Fruit fly (Drosophila melanogaster): Measurements from ENCODE around the gene Nsun2.

The Nsun2 gene

DNA sequence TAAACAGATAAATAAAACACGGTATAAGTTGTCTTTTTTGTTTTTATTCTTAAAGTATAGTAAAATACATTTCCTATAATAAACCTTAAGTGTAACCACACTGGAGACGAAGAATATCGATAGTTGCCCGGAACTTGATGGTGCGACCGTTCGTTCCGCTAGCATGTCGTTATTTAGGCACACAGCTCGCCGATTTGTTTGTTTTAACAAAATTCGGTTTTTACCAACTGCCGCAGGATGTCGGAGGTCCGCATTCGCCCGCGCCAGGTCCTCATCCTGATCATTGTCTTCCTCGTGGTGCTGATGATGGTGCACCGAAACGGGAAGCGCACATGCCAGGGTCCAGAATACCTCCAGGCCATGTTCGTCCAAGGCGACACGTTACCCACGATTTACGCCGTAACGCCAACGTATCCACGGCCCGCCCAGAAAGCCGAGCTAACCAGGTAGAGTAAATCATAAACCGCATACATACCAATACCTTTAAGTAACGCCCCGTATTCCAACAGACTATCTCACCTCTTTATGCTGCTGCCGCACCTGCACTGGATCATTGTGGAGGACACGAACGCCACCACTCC lies 17.6 kb upstream of the Nsun2 start, which contains the start of gene GlcAT-I:
Gene GlcAT-I (plus strand): TSS at position 163 of the 581 bp plus-strand sequence.
- TF ChIP-seq Sox14 (GFP tag; optimal IDR thresholded peaks at IDR 0.05) (no peak), CG6808 (GFP tag; optimal IDR thresholded peaks at IDR 0.05) (no peak), CG6163 (GFP tag; IDR thresholded peaks at IDR 0.05) (no peak), CG11294 (GFP tag; IDR thresholded peaks at IDR 0.05) (no peak), CG11762 (GFP tag; optimal IDR thresholded peaks at IDR 0.05; ENCODE audit: insufficient read depth) (no peak), acj6 (GFP tag; optimal IDR thresholded peaks at IDR 0.05) (no peak), topi (GFP tag; optimal IDR thresholded peaks at IDR 0.05) (no peak), CG34406 (GFP tag; optimal IDR thresholded peaks at IDR 0.05) (no peak), Eip75B (GFP tag; optimal IDR thresholded peaks at IDR 0.05) (no peak), CG1621 (tag; optimal IDR thresholded peaks at IDR 0.05) (peak; percentile 72), CG8319 (GFP tag; optimal IDR thresholded peaks at IDR 0.05) (no peak), CG10631 (GFP tag; optimal IDR thresholded peaks at IDR 0.05) (no peak), CG7368 (GFP tag; optimal IDR thresholded peaks at IDR 0.05) (no peak), pdm3 (GFP tag; optimal IDR thresholded peaks at IDR 0.05) (no peak), CG6792 (GFP tag; optimal IDR thresholded peaks at IDR 0.05) (no peak), CG3032 (tag; optimal IDR thresholded peaks at IDR 0.05) (no peak), CG6276 (GFP tag; optimal IDR thresholded peaks at IDR 0.05) (no peak), Eip78C (GFP tag) (peak; percentile 23), CG4318 (GFP tag; optimal IDR thresholded peaks at IDR 0.05) (no peak), Sox102F (GFP tag; optimal IDR thresholded peaks at IDR 0.05) (no peak), net (GFP tag; optimal IDR thresholded peaks at IDR 0.05) (no peak), fkh (GFP tag; optimal IDR thresholded peaks at IDR 0.05) (peak; percentile 81), CG8632 (GFP tag; optimal IDR thresholded peaks at IDR 0.05) (no peak)

DNA sequence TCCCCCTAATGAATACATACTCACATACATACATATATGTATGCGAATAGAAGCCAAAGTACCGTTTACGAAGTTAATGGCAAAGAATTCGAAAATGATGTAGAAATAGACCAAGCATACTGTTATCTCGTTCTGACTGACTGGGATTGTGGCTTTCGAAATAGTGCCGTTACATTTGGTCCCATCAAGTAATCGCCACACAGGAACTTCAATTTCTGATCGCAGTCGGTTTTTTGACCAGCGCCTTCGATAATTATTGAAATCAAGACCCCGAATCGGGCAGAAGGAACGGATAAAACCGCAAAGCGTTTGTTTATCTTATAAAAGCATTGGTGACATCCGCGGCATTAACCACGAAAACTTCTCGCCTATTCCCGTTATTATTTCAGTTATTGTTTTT lies 6.0 kb upstream of the Nsun2 start:
- TF ChIP-seq Gug (GFP tag; IDR thresholded peaks at IDR 0.05) (no peak), CG8319 (GFP tag; optimal IDR thresholded peaks at IDR 0.05) (no peak), OdsH (GFP tag; optimal IDR thresholded peaks at IDR 0.05) (no peak), CG11762 (GFP tag; optimal IDR thresholded peaks at IDR 0.05; ENCODE audit: insufficient read depth) (no peak)

DNA sequence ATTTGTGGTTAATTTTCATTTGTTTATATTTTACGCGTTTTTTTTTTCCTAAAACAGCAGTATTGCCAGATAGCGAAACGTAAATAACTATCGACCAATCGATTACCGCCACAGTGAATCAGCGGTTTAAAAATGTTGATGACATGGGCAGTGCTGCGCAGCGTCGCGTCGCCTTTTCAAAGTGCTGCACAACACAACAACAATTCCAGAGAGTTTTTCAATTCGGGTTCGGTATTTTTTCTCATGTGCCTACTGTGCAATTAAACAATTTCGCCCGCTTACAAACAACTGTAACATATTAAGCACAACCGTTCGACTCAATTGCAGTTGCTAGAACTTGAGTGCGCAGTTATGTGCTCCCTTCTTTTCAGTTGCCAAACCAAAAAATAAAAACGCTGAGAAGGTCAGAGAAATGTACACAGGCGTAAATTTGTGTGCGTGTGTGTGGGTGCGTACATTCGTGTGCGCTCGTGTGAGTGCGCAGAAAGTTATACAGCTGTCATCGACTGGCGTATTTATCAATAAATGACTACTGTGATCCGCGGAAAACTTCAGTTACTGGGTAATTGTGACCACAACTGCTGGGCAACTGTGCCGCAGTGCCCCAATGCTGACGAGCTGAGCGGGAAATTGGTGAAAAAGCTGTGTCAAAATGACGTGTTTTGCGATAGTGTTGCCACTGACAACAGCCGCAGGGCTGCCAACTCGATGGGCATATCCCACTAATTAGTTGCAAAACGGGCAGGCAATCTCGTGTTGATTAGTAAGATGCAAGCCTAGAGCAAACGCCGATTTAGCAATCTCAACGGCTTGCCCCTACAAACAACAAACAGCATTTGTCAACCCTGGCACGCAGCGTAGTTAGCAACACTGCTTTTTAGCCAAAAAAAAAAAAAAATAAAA lies 3.6 kb upstream of the Nsun2 start, which contains the start of the genes tyf and Tip60:
Gene tyf (plus strand): TSS at position 187 of the 903 bp plus-strand sequence.
Gene Tip60 (minus strand): TSS at position 654 of the 903 bp plus-strand sequence.
- no peak for TF ChIP-seq CG3919 (GFP tag; optimal IDR thresholded peaks at IDR 0.05)
- TF ChIP-seq Hr39 (GFP tag; optimal IDR thresholded peaks at IDR 0.05) = peak; percentile 21
- TF ChIP-seq CG3032 (tag; optimal IDR thresholded peaks at IDR 0.05) = no peak
- TF ChIP-seq CG15336 (GFP tag; IDR thresholded peaks at IDR 0.05) = no peak
- TF ChIP-seq CG11902 (GFP tag; optimal IDR thresholded peaks at IDR 0.05) = no peak
- TF ChIP-seq Blimp-1 (GFP tag; optimal IDR thresholded peaks at IDR 0.05) = no peak
- TF ChIP-seq svp (GFP tag) = peak; percentile 78
- no peak for TF ChIP-seq Hr38 (GFP tag; optimal IDR thresholded peaks at IDR 0.05)
- no peak for TF ChIP-seq Ets21C (GFP tag; optimal IDR thresholded peaks at IDR 0.05)
- no peak for TF ChIP-seq spab (GFP tag; optimal IDR thresholded peaks at IDR 0.05)
- no peak for TF ChIP-seq Sox15 (GFP tag; optimal IDR thresholded peaks at IDR 0.05)
- peak; percentile 46 for TF ChIP-seq fkh (GFP tag; optimal IDR thresholded peaks at IDR 0.05)
- TF ChIP-seq Ets96B (tag; optimal IDR thresholded peaks at IDR 0.05) = no peak
- no peak for TF ChIP-seq CG8319 (GFP tag; optimal IDR thresholded peaks at IDR 0.05)
- TF ChIP-seq esn (GFP tag; optimal IDR thresholded peaks at IDR 0.05) = peak; percentile 16
- TF ChIP-seq Eip75B (GFP tag; optimal IDR thresholded peaks at IDR 0.05) = no peak
- TF ChIP-seq Eip93F (GFP tag; optimal IDR thresholded peaks at IDR 0.05) = no peak
- no peak for TF ChIP-seq CG10669 (GFP tag; optimal IDR thresholded peaks at IDR 0.05)
- no peak for TF ChIP-seq Hr4 (GFP tag; optimal IDR thresholded peaks at IDR 0.05)
- TF ChIP-seq achi (GFP tag; optimal IDR thresholded peaks at IDR 0.05) = peak; percentile 85
- TF ChIP-seq vri (GFP tag; optimal IDR thresholded peaks at IDR 0.05) = no peak
- peak; percentile 44 for TF ChIP-seq cyc (GFP tag; optimal IDR thresholded peaks at IDR 0.05)
- TF ChIP-seq Sox102F (GFP tag; optimal IDR thresholded peaks at IDR 0.05) = no peak
- TF ChIP-seq CG32006 (GFP tag; optimal IDR thresholded peaks at IDR 0.05) = no peak
- TF ChIP-seq CG6163 (GFP tag; IDR thresholded peaks at IDR 0.05) = peak; percentile 53
- TF ChIP-seq Sox14 (GFP tag; optimal IDR thresholded peaks at IDR 0.05) = no peak
- peak; percentile 21 for TF ChIP-seq CG6854 (GFP tag; optimal IDR thresholded peaks at IDR 0.05)
- TF ChIP-seq Met (GFP tag; optimal IDR thresholded peaks at IDR 0.05) = no peak
- no peak for TF ChIP-seq CG8119 (GFP tag; IDR thresholded peaks at IDR 0.05)
